Worm (Caenorhabditis elegans) whole organism, L3 larva: Measurements from ENCODE around the gene K09G1.1.

Source experiments
- ama-1 ChIP-seq: fragments of 150-350 bp; optimal IDR thresholded peaks from 2 replicates; lab custom pipeline; 2018
- ceh-16 ChIP-seq: sonication (generic microtip); optimal IDR thresholded peaks from 2 replicates; lab custom pipeline; 2017; ENCODE audit warnings: missing biosample characterization, missing genetic modification characterization
- egl-27 ChIP-seq: sonication (generic microtip); optimal IDR thresholded peaks from 4 replicates; lab custom pipeline; 2017; ENCODE audit warnings: missing biosample characterization, missing genetic modification reagents, missing genetic modification characterization
- eor-1 ChIP-seq, 2 experiments: fragments of 150-350 bp; optimal IDR thresholded peaks; 2 replicates each; lab custom pipeline; 2014 to 2018; ENCODE audit warnings: missing biosample characterization in 2 of 2, missing genetic modification characterization in 2 of 2
- jun-1 ChIP-seq: fragments of 150-350 bp; optimal IDR thresholded peaks from 2 replicates; lab custom pipeline; 2014; ENCODE audit warnings: missing biosample characterization, missing genetic modification reagents, missing genetic modification characterization
- nhr-11 ChIP-seq: fragments of 150-350 bp; optimal IDR thresholded peaks from 2 replicates; lab custom pipeline; 2014; ENCODE audit warnings: missing biosample characterization, missing genetic modification characterization
- nhr-25 ChIP-seq: sonication (generic microtip); optimal IDR thresholded peaks from 2 replicates; lab custom pipeline; 2017; ENCODE audit warnings: missing biosample characterization, missing genetic modification characterization
- nhr-77 ChIP-seq: fragments of 150-350 bp; optimal IDR thresholded peaks from 2 replicates; lab custom pipeline; 2014; ENCODE audit warnings: missing biosample characterization, missing genetic modification characterization
- skn-1 ChIP-seq: fragments of 150-350 bp; optimal IDR thresholded peaks from 2 replicates; lab custom pipeline; 2014; ENCODE audit warnings: missing biosample characterization, missing genetic modification characterization
- snpc-4 ChIP-seq: fragments of 150-350 bp; optimal IDR thresholded peaks from 2 replicates; lab custom pipeline; 2014; ENCODE audit warnings: missing biosample characterization, missing genetic modification characterization
- unc-62 ChIP-seq: fragments of 150-350 bp; sonication (generic microtip); optimal IDR thresholded peaks from 4 replicates; lab custom pipeline; 2014; ENCODE audit warnings: missing biosample characterization, missing genetic modification reagents, missing genetic modification characterization

- TF ChIP-seq ama-1 (lab: Kevin White, UChicago): no peak
- TF ChIP-seq nhr-25 (tag; lab: Kevin White, UChicago): no peak
- no peak for TF ChIP-seq nhr-11 (tag; lab: Kevin White, UChicago)
- no peak for TF ChIP-seq unc-62
- no peak for TF ChIP-seq eor-1 (tag; optimal IDR thresholded peaks at IDR 0.05; lab: Kevin White, UChicago)
- TF ChIP-seq skn-1 (tag; lab: Kevin White, UChicago): no peak
- no peak for TF ChIP-seq snpc-4 (tag; lab: Kevin White, UChicago)
- no peak for TF ChIP-seq jun-1 (tag; lab: Kevin White, UChicago)
- TF ChIP-seq egl-27 (tag; lab: Kevin White, UChicago): no peak
- no peak for TF ChIP-seq nhr-77
- no peak for TF ChIP-seq ceh-16 (tag; lab: Kevin White, UChicago)
Measured at ce11 chrV:9628603-9629002, 45.3 kb downstream of the K09G1.1 start.
